In the genomic region with DNA sequence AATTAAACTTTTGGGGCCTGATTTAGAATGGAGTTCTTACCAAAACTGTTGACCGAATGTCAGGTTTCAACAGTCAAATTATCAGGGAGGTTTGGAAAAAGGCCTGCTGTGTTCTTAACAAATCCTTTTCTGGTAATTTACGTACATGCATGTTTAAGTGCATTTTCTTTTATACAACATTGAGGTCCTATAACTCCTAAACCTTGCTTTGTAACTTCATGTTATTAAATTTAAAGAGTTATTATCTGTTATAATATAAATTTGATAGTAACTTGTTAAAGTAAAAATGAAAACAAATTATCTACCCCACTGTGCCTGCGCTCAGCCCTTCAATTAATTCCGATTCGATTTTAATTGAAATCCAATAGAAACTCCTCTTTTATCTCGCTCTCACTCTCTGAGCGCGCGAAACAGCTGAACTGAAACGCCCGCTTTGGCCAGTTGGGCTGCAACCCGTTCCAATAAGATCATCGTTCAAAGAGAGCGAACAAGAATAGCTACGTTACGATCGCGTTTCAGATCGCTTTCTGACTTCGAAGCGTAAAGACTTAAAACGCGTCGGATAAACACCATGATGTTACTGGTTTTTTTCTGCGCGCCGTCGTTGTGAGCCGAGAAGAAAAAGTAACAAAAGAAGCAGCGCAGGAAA, we compare ENCODE assay signal across 1 fruit fly cellular context.
TF ChIP-seq lines count a peak whose summit lies in the region.

TSS of gene Scsalpha2 (minus strand) at position 51 of the 649 bp plus-strand sequence.

TF ChIP-seq in whole organism, embryonic, 481 proteins besides CTCF, POLR2A, EP300 and RAD21 (continued from another document):
- TF ChIP-seq CG4617 (GFP tag; optimal IDR thresholded peaks at IDR 0.05; lab: Kevin White, UChicago; ENCODE audit: borderline replicate concordance) (no peak), CG18619 (GFP tag; optimal IDR thresholded peaks at IDR 0.05; lab: Kevin White, UChicago) (no peak), Fer1 (GFP tag; optimal IDR thresholded peaks at IDR 0.05; lab: Kevin White, UChicago) (peak; percentile 7), Tbp (GFP tag; optimal IDR thresholded peaks at IDR 0.05; lab: Kevin White, UChicago) (no peak), CG34376 (GFP tag; optimal IDR thresholded peaks at IDR 0.05; lab: Kevin White, UChicago) (no peak), Med (GFP tag; lab: Kevin White, UChicago) (peak; percentile 28), stwl (tag; optimal IDR thresholded peaks at IDR 0.05; lab: Kevin White, UChicago) (peak; percentile 46), insv (GFP tag; optimal IDR thresholded peaks at IDR 0.05; lab: Kevin White, UChicago) (peak; percentile 70 to 95), CG8290 (GFP tag; optimal IDR thresholded peaks at IDR 0.05; lab: Kevin White, UChicago) (no peak), CG8290 (tag; optimal IDR thresholded peaks at IDR 0.05; lab: Kevin White, UChicago) (peak in 1 of 2 experiments; percentile 1), her (GFP tag; optimal IDR thresholded peaks at IDR 0.05; lab: Kevin White, UChicago) (peak; percentile 3), ase (GFP tag; IDR thresholded peaks at IDR 0.05; lab: Robert Waterston, UW) (no peak), Kr (GFP tag; optimal IDR thresholded peaks at IDR 0.05; lab: Kevin White, UChicago) (peak; percentile 53), CG14667 (GFP tag; IDR thresholded peaks at IDR 0.05; lab: Robert Waterston, UW) (no peak), dmrt99B (tag; optimal IDR thresholded peaks at IDR 0.05; lab: Kevin White, UChicago) (peak; percentile 2), Elba2 (GFP tag; optimal IDR thresholded peaks at IDR 0.05; lab: Kevin White, UChicago) (peak; percentile 93), sens (GFP tag; lab: Kevin White, UChicago) (peak; percentile 74), pros (GFP tag; optimal IDR thresholded peaks at IDR 0.05; lab: Kevin White, UChicago) (peak; percentile 1), CoRest (tag; optimal IDR thresholded peaks at IDR 0.05; lab: Kevin White, UChicago) (no peak)
